Worm (Caenorhabditis elegans) whole organism, L4/young adult: ENCODE data around the gene pax-1.

Experiments
- W03F9.2 ChIP-seq: fragments of 150-350 bp; optimal IDR thresholded peaks from 2 replicates; lab custom pipeline; 2014; ENCODE audit warnings: missing biosample characterization, missing genetic modification characterization
- dao-5 ChIP-seq: sonication (generic microtip); optimal IDR thresholded peaks from 2 replicates; lab custom pipeline; 2016; ENCODE audit warnings: missing genotype, missing genetic modification characterization, moderate library complexity, missing compliant biosample characterization
- him-1 ChIP-seq: sonication (generic microtip); optimal IDR thresholded peaks from 2 replicates; lab custom pipeline; 2016; ENCODE audit warnings: missing genotype, missing genetic modification reagents, missing genetic modification characterization, missing compliant biosample characterization

DNA sequence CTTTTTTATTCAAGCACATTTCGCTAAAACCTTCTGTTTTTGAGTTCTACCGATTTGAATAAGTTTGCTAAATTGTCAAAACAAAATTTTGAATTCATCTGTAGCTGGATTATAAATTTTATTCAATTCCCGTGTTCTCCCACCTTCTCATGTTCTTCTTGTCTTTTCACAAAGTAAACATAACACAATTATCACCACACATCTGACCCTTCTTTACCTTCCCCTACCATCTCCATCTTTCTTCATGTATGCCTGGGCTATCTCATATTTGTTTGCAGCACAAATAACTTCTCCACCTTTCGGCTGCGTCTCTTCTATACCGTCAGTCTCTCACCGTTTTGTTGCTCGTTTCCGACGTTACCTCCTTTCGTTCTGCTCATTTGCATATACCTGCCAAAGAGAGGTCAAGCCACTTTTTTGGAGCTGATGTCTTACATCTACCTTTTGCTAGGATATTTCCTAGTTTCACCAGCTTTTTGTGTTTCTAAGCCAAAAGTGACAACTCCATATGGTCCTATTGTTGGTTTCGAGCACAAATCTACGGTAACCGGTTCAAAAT is 21.6 kb upstream of the pax-1 start, which contains the start of gene cest-17:
- TF ChIP-seq him-1 (tag; lab: Kevin White, UChicago), result no peak
- TF ChIP-seq W03F9.2, result no peak
- TF ChIP-seq dao-5 (tag; lab: Kevin White, UChicago), result no peak
